Fruit fly (Drosophila melanogaster) whole organism, embryonic: Measurements from ENCODE around the gene CG14300.
A peak's percentile ranks its signal among the peaks of the same experiment; 100 is the strongest.

Source experiments
- C15 ChIP-seq: fragments of 200-800 bp; sonication (Bioruptor generic); IDR thresholded peaks from 3 replicates; pipeline ENCODE4 v1.3.6; 2022; ENCODE audit warnings: missing biosample characterization, missing genetic modification characterization
- CG10431 ChIP-seq: fragments of 200-800 bp; sonication (Bioruptor generic); optimal IDR thresholded peaks from 3 replicates; lab custom pipeline; 2018; ENCODE audit warnings: missing biosample characterization, mild to moderate bottlenecking, missing genetic modification characterization
- CG13287 ChIP-seq: fragments of 200-800 bp; sonication (Bioruptor generic); IDR thresholded peaks from 2 replicates; pipeline ENCODE4 v1.3.6; 2022; ENCODE audit warnings: missing biosample characterization, missing genetic modification characterization; ENCODE audit not compliant: partially characterized antibody
- CG13424 ChIP-seq: fragments of 200-800 bp; sonication (Bioruptor generic); optimal IDR thresholded peaks from 2 replicates; lab custom pipeline; 2019; ENCODE audit warnings: missing biosample characterization, mild to moderate bottlenecking, missing genetic modification characterization, moderate library complexity
- CG15269 ChIP-seq: fragments of 200-800 bp; sonication (Bioruptor generic); optimal IDR thresholded peaks from 2 replicates; lab custom pipeline; 2018; ENCODE audit warnings: missing biosample characterization, mild to moderate bottlenecking, missing genetic modification characterization, moderate library complexity
- CG1529 ChIP-seq: fragments of 200-800 bp; sonication (Bioruptor generic); optimal IDR thresholded peaks from 3 replicates; lab custom pipeline; 2018; ENCODE audit warnings: missing biosample characterization, missing genetic modification characterization
- CG15479 ChIP-seq: fragments of 200-800 bp; sonication (Bioruptor generic); optimal IDR thresholded peaks from 3 replicates; lab custom pipeline; 2019; ENCODE audit warnings: missing biosample characterization, mild to moderate bottlenecking, missing genetic modification characterization, moderate library complexity
- CG1792 ChIP-seq: fragments of 200-800 bp; sonication (Bioruptor generic); optimal IDR thresholded peaks from 2 replicates; lab custom pipeline; 2016; ENCODE audit warnings: missing biosample characterization, missing genetic modification characterization
- CG18262 ChIP-seq: fragments of 200-800 bp; optimal IDR thresholded peaks from 3 replicates; lab custom pipeline; 2019; ENCODE audit warnings: missing biosample characterization, mild to moderate bottlenecking, missing genetic modification characterization, moderate library complexity
- CG18476 ChIP-seq: fragments of 200-800 bp; sonication (Bioruptor generic); optimal IDR thresholded peaks from 2 replicates; lab custom pipeline; 2016; ENCODE audit warnings: missing biosample characterization, mild to moderate bottlenecking, missing genetic modification characterization
- CG18764 ChIP-seq: fragments of 200-800 bp; sonication (Bioruptor generic); optimal IDR thresholded peaks from 3 replicates; lab custom pipeline; 2016; ENCODE audit warnings: missing biosample characterization, missing genetic modification characterization
- CG2120 ChIP-seq: fragments of 200-800 bp; sonication (Bioruptor generic); optimal IDR thresholded peaks from 3 replicates; lab custom pipeline; 2016; ENCODE audit warnings: missing biosample characterization, missing genetic modification characterization
- CG3065 ChIP-seq: fragments of 200-800 bp; sonication (Bioruptor generic); optimal IDR thresholded peaks from 2 replicates; lab custom pipeline; 2016; ENCODE audit warnings: missing biosample characterization, missing genetic modification characterization
- CG31365 ChIP-seq: fragments of 200-800 bp; sonication (Bioruptor generic); optimal IDR thresholded peaks from 2 replicates; lab custom pipeline; 2018; ENCODE audit warnings: missing biosample characterization, mild to moderate bottlenecking, missing genetic modification characterization
- CG3838 ChIP-seq: fragments of 200-800 bp; sonication (Bioruptor generic); optimal IDR thresholded peaks from 3 replicates; lab custom pipeline; 2016; ENCODE audit warnings: missing biosample characterization, missing genetic modification characterization
- CG4404 ChIP-seq: fragments of 200-800 bp; sonication (Bioruptor generic); IDR thresholded peaks from 2 replicates; pipeline ENCODE4 v1.3.6; 2022; ENCODE audit warnings: missing biosample characterization, missing genetic modification characterization
- CG4617 ChIP-seq: fragments of 200-800 bp; sonication (Bioruptor generic); optimal IDR thresholded peaks from 3 replicates; lab custom pipeline; 2016; ENCODE audit warnings: missing biosample characterization, missing genetic modification characterization, borderline replicate concordance
- CG6254 ChIP-seq: fragments of 200-800 bp; sonication (Bioruptor generic); optimal IDR thresholded peaks from 3 replicates; lab custom pipeline; 2017; ENCODE audit warnings: mild to moderate bottlenecking, missing biosample characterization, missing genetic modification reagents, missing genetic modification characterization
- CG6683 ChIP-seq: fragments of 200-800 bp; sonication (Bioruptor generic); optimal IDR thresholded peaks from 2 replicates; lab custom pipeline; 2017; ENCODE audit warnings: missing biosample characterization, mild to moderate bottlenecking, missing genetic modification characterization, missing genetic modification reagents
- CG6813 ChIP-seq: fragments of 200-800 bp; sonication (Bioruptor generic); optimal IDR thresholded peaks from 2 replicates; lab custom pipeline; 2017; ENCODE audit warnings: missing biosample characterization, missing genetic modification characterization, mild to moderate bottlenecking, moderate library complexity, missing genetic modification reagents
- CG9437 ChIP-seq: fragments of 200-800 bp; sonication (Bioruptor generic); optimal IDR thresholded peaks from 2 replicates; lab custom pipeline; 2018; ENCODE audit warnings: missing biosample characterization, mild to moderate bottlenecking, missing genetic modification characterization
- Deaf1 ChIP-seq: fragments of 200-800 bp; optimal IDR thresholded peaks from 3 replicates; lab custom pipeline; 2019; ENCODE audit warnings: missing biosample characterization, mild to moderate bottlenecking, missing genetic modification characterization, moderate library complexity
- Hmr ChIP-seq: fragments of 200-800 bp; sonication (Bioruptor generic); optimal IDR thresholded peaks from 3 replicates; lab custom pipeline; 2017; ENCODE audit warnings: mild to moderate bottlenecking, missing biosample characterization, missing genetic modification reagents, missing genetic modification characterization
- Hr51 ChIP-seq, 2 experiments: fragments of 200-800 bp; sonication (Bioruptor generic); optimal IDR thresholded peaks; 2 replicates in 1 of 2; 3 replicates in 1 of 2; lab custom pipeline; 2016 to 2018; ENCODE audit warnings: missing biosample characterization in 2 of 2, missing genetic modification characterization in 2 of 2, mild to moderate bottlenecking in 1 of 2, moderate library complexity in 1 of 2
- Side ChIP-seq: fragments of 200-800 bp; sonication (Bioruptor generic); optimal IDR thresholded peaks from 2 replicates; lab custom pipeline; 2016; ENCODE audit warnings: missing biosample characterization, missing genetic modification characterization
- Xbp1 ChIP-seq: fragments of 200-800 bp; sonication (Bioruptor generic); optimal IDR thresholded peaks from 3 replicates; lab custom pipeline; 2016; ENCODE audit warnings: missing biosample characterization, mild to moderate bottlenecking, missing genetic modification characterization
- ase ChIP-seq: fragments of 200-800 bp; sonication (Bioruptor generic); IDR thresholded peaks from 3 replicates; pipeline ENCODE4 v1.3.6; 2022; ENCODE audit warnings: missing biosample characterization, missing genetic modification characterization
- bab2 ChIP-seq: fragments of 200-800 bp; sonication (Bioruptor generic); optimal IDR thresholded peaks from 2 replicates; lab custom pipeline; 2016; ENCODE audit warnings: missing biosample characterization, missing genetic modification characterization
- fd64A ChIP-seq: fragments of 200-800 bp; sonication (Bioruptor generic); optimal IDR thresholded peaks from 3 replicates; lab custom pipeline; 2018; ENCODE audit warnings: missing biosample characterization, mild to moderate bottlenecking, missing genetic modification characterization
- gfzf ChIP-seq: fragments of 200-800 bp; sonication (Bioruptor generic); optimal IDR thresholded peaks from 2 replicates; lab custom pipeline; 2016; ENCODE audit warnings: missing biosample characterization, mild to moderate bottlenecking, missing genetic modification characterization, moderate library complexity
- gsb ChIP-seq: fragments of 200-800 bp; sonication (Bioruptor generic); IDR thresholded peaks from 2 replicates; pipeline ENCODE4 v1.3.6; 2022; ENCODE audit warnings: missing biosample characterization, missing genetic modification characterization
- h ChIP-seq: fragments of >200 bp; optimal IDR thresholded peaks from 2 replicates; lab custom pipeline; 2017
- hb ChIP-seq: fragments of 200-800 bp; sonication (Bioruptor generic); IDR thresholded peaks from 3 replicates; pipeline ENCODE4 v1.3.6; 2022; ENCODE audit warnings: missing biosample characterization, missing genetic modification characterization; ENCODE audit not compliant: partially characterized antibody
- inv ChIP-seq: fragments of 200-800 bp; sonication (Bioruptor generic); IDR thresholded peaks from 2 replicates; pipeline ENCODE4 v1.3.6; 2022; ENCODE audit warnings: missing biosample characterization, missing genetic modification characterization; ENCODE audit not compliant: partially characterized antibody
- klu ChIP-seq: fragments of 200-800 bp; sonication (Bioruptor generic); IDR thresholded peaks from 2 replicates; pipeline ENCODE4 v1.3.6; 2022; ENCODE audit warnings: missing biosample characterization, missing genetic modification characterization
- lov ChIP-seq, 2 experiments: fragments of 200-800 bp in 1 of 2; fragments of >200 bp in 1 of 2; sonication (Bioruptor generic) in 1 of 2; IDR thresholded peaks in 1 of 2; optimal IDR thresholded peaks in 1 of 2; 2 replicates in 1 of 2; 3 replicates in 1 of 2; pipeline versions ENCODE4 v1.3.6 to Lab custom; 2017 to 2022; ENCODE audit warnings: missing biosample characterization in 1 of 2, missing genetic modification characterization in 1 of 2
- mirr ChIP-seq: fragments of 200-800 bp; sonication (Bioruptor generic); optimal IDR thresholded peaks from 3 replicates; lab custom pipeline; 2018; ENCODE audit warnings: missing biosample characterization, mild to moderate bottlenecking, missing genetic modification characterization
- onecut ChIP-seq: fragments of 200-800 bp; sonication (Bioruptor generic); IDR thresholded peaks from 2 replicates; pipeline ENCODE4 v1.3.6; 2022; ENCODE audit warnings: missing biosample characterization, missing genetic modification characterization
- pzg ChIP-seq: fragments of 200-800 bp; sonication (Bioruptor generic); optimal IDR thresholded peaks from 3 replicates; lab custom pipeline; 2018; ENCODE audit warnings: missing biosample characterization, mild to moderate bottlenecking, missing genetic modification characterization, moderate library complexity
- rib ChIP-seq: fragments of 200-800 bp; sonication (Bioruptor generic); IDR thresholded peaks from 2 replicates; pipeline ENCODE4 v1.3.6; 2022; ENCODE audit warnings: missing biosample characterization, missing genetic modification characterization
- ro ChIP-seq: fragments of 200-800 bp; sonication (Bioruptor generic); IDR thresholded peaks from 2 replicates; pipeline ENCODE4 v1.3.6; 2022; ENCODE audit warnings: missing biosample characterization, missing genetic modification characterization
- run ChIP-seq: fragments of 200-800 bp; sonication (Bioruptor generic); optimal IDR thresholded peaks from 3 replicates; lab custom pipeline; 2018; ENCODE audit warnings: missing biosample characterization, mild to moderate bottlenecking, missing genetic modification characterization
- sc ChIP-seq, 3 experiments: fragments of >200 bp in 2 of 3; fragments of 200-800 bp in 1 of 3; sonication (Bioruptor generic) in 1 of 3; optimal IDR thresholded peaks; 2 replicates in 2 of 3; 3 replicates in 1 of 3; lab custom pipeline; 2017; ENCODE audit warnings: mild to moderate bottlenecking in 1 of 3, missing biosample characterization in 1 of 3, missing genetic modification characterization in 1 of 3, missing genetic modification reagents in 1 of 3
- slou ChIP-seq: fragments of 200-800 bp; sonication (Bioruptor generic); optimal IDR thresholded peaks from 3 replicates; lab custom pipeline; 2016; ENCODE audit warnings: missing biosample characterization, missing genetic modification characterization
- sob ChIP-seq: fragments of 200-800 bp; sonication (Bioruptor generic); IDR thresholded peaks from 2 replicates; pipeline ENCODE4 v1.3.6; 2022; ENCODE audit warnings: missing biosample characterization, missing genetic modification characterization
- sqz ChIP-seq: fragments of 200-800 bp; sonication (Bioruptor generic); optimal IDR thresholded peaks from 3 replicates; lab custom pipeline; 2018; ENCODE audit warnings: missing biosample characterization, mild to moderate bottlenecking, missing genetic modification characterization
- usp ChIP-seq: fragments of >200 bp; optimal IDR thresholded peaks from 2 replicates; lab custom pipeline; 2017; ENCODE audit warnings: missing biosample characterization, missing genetic modification characterization

The CG14300 gene

DNA sequence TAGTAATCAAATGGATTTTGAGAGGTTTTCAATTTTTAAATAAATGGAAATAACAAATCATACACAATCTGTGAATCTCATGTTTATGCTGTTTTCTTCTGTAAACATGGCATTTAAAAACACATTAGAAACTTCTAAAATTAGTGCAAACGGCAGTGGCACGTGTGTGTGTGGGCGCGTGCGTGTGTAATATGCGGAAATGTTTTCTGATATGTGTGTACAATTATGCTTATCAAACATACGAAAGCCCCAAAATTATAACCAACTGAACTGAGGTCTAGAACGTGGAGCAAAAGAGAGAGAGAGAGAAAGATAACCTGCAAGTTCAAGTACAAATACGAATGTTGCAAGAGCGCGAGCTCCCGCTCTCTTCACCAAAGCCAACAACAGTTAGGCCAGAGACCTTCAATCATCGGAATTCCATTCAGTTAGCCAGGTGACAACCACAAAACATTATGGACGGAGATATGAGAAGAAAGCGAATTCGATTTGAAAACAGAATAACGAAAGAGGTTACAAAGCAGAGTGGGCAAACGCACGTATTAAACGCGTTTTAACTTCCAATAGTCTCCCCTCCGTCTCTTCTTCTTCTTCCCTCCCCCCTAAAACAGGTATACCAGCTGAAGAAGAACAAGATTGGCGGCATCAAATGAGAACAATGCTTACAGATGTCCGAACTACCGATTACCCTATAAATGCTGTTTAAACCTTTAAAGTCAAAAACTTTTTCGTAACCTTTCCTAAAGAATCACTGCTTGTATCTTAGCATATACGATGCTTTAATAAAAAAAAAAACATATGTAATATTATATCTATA lies 47.7 kb upstream of the CG14300 start (continued):
- TF ChIP-seq onecut (GFP tag; lab: Robert Waterston, UW) (peak; percentile 91), CG18476 (GFP tag; lab: Kevin White, UChicago) (peak; percentile 96), usp (no peak), Hr51 (GFP tag; optimal IDR thresholded peaks at IDR 0.05; lab: Kevin White, UChicago) (peak; percentile 92 to 95), CG9437 (GFP tag; lab: Kevin White, UChicago) (peak; percentile 91), inv (GFP tag; lab: Robert Waterston, UW) (no peak), sqz (GFP tag; lab: Kevin White, UChicago) (peak; percentile 94), CG13424 (tag; lab: Kevin White, UChicago) (peak; percentile 96), CG6254 (GFP tag; lab: Kevin White, UChicago) (peak; percentile 93), CG15479 (GFP tag; lab: Kevin White, UChicago) (no peak), CG18764 (GFP tag; lab: Kevin White, UChicago) (peak; percentile 94), fd64A (GFP tag; lab: Kevin White, UChicago) (peak; percentile 94), Hmr (GFP tag; lab: Kevin White, UChicago) (peak; percentile 96), gfzf (GFP tag; lab: Kevin White, UChicago) (no peak), Deaf1 (tag; lab: Kevin White, UChicago) (peak; percentile 81), CG3838 (GFP tag; lab: Kevin White, UChicago) (peak; percentile 86), ro (GFP tag; lab: Robert Waterston, UW) (peak; percentile 91), CG3065 (GFP tag; lab: Kevin White, UChicago) (peak; percentile 80), sc (optimal IDR thresholded peaks at IDR 0.05; lab: Kevin White, UChicago) (no peak), sc (GFP tag; optimal IDR thresholded peaks at IDR 0.05; lab: Kevin White, UChicago) (peak; percentile 88), sob (peak; percentile 97), C15 (GFP tag; lab: Robert Waterston, UW) (peak; percentile 92), CG18262 (tag; lab: Kevin White, UChicago) (peak; percentile 97), pzg (GFP tag; lab: Kevin White, UChicago) (peak; percentile 14), hb (GFP tag; lab: Robert Waterston, UW) (no peak), run (tag; lab: Kevin White, UChicago) (peak; percentile 80), slou (peak; percentile 89), lov (optimal IDR thresholded peaks at IDR 0.05; lab: Kevin White, UChicago) (no peak), lov (GFP tag; IDR thresholded peaks at IDR 0.05; lab: Robert Waterston, UW) (peak; percentile 93), CG1792 (GFP tag; lab: Kevin White, UChicago) (peak; percentile 84), Side (GFP tag; lab: Kevin White, UChicago) (peak; percentile 81), CG10431 (GFP tag; lab: Kevin White, UChicago) (peak; percentile 87), bab2 (GFP tag; lab: Kevin White, UChicago) (peak; percentile 82), CG15269 (tag; lab: Kevin White, UChicago) (peak; percentile 98), CG2120 (GFP tag; lab: Kevin White, UChicago) (peak; percentile 96), gsb (GFP tag; lab: Robert Waterston, UW) (peak; percentile 95), CG6683 (GFP tag; lab: Kevin White, UChicago) (peak; percentile 92), mirr (GFP tag; lab: Kevin White, UChicago) (peak; percentile 67), ase (GFP tag; lab: Robert Waterston, UW) (peak; percentile 92), CG31365 (tag; lab: Kevin White, UChicago) (peak; percentile 84), CG1529 (GFP tag; lab: Kevin White, UChicago) (peak; percentile 92), CG13287 (GFP tag; lab: Robert Waterston, UW) (no peak; the same call in 1 of the 2 replicates), Xbp1 (GFP tag; lab: Kevin White, UChicago) (peak; percentile 96), CG4617 (GFP tag; lab: Kevin White, UChicago) (peak; percentile 78), klu (peak; percentile 93), rib (GFP tag; lab: Robert Waterston, UW) (peak; percentile 97), CG4404 (GFP tag; lab: Robert Waterston, UW) (peak; percentile 86), h (lab: Kevin White, UChicago) (no peak), CG6813 (GFP tag; lab: Kevin White, UChicago) (peak; percentile 93)
